Worm (Caenorhabditis elegans) whole organism, L3 larva: ENCODE data around the gene pstk-1.

Experiments used
- elt-1 ChIP-seq: fragments of 150-350 bp; optimal IDR thresholded peaks from 2 replicates; lab custom pipeline; 2014; ENCODE audit warnings: missing biosample characterization, missing genetic modification characterization
- eor-1 ChIP-seq, 2 experiments: fragments of 150-350 bp; optimal IDR thresholded peaks; 2 replicates each; lab custom pipeline; 2014 to 2018; ENCODE audit warnings: missing biosample characterization in 2 of 2, missing genetic modification characterization in 2 of 2
- fkh-10 ChIP-seq: sonication (generic microtip); optimal IDR thresholded peaks from 2 replicates; lab custom pipeline; 2017; ENCODE audit warnings: missing biosample characterization, missing genetic modification reagents, missing genetic modification characterization
- fos-1 ChIP-seq: fragments of 150-350 bp; optimal IDR thresholded peaks from 2 replicates; lab custom pipeline; 2014; ENCODE audit warnings: missing biosample characterization, missing genetic modification characterization
- hmg-11 ChIP-seq: sonication (generic microtip); optimal IDR thresholded peaks from 2 replicates; lab custom pipeline; 2016; ENCODE audit warnings: missing genetic modification characterization, missing compliant biosample characterization
- lin-15B ChIP-seq: fragments of 150-350 bp; optimal IDR thresholded peaks from 2 replicates; lab custom pipeline; 2014; ENCODE audit warnings: missing biosample characterization, missing genetic modification characterization
- mdl-1 ChIP-seq: fragments of 150-350 bp; optimal IDR thresholded peaks from 2 replicates; lab custom pipeline; 2014; ENCODE audit warnings: missing biosample characterization, missing genetic modification characterization
- nhr-12 ChIP-seq: fragments of 150-350 bp; optimal IDR thresholded peaks from 2 replicates; lab custom pipeline; 2014; ENCODE audit warnings: missing biosample characterization, missing genetic modification characterization
- nhr-28 ChIP-seq: fragments of 150-350 bp; optimal IDR thresholded peaks from 2 replicates; lab custom pipeline; 2014; ENCODE audit warnings: missing biosample characterization, missing genetic modification characterization
- nhr-77 ChIP-seq: fragments of 150-350 bp; optimal IDR thresholded peaks from 2 replicates; lab custom pipeline; 2014; ENCODE audit warnings: missing biosample characterization, missing genetic modification characterization
- skn-1 ChIP-seq: fragments of 150-350 bp; optimal IDR thresholded peaks from 2 replicates; lab custom pipeline; 2014; ENCODE audit warnings: missing biosample characterization, missing genetic modification characterization
- snpc-4 ChIP-seq: fragments of 150-350 bp; optimal IDR thresholded peaks from 2 replicates; lab custom pipeline; 2014; ENCODE audit warnings: missing biosample characterization, missing genetic modification characterization
- unc-39 ChIP-seq: sonication (generic microtip); optimal IDR thresholded peaks from 4 replicates; lab custom pipeline; 2017; ENCODE audit warnings: missing biosample characterization, missing genetic modification characterization
- ztf-4 ChIP-seq: fragments of 150-350 bp; optimal IDR thresholded peaks from 2 replicates; lab custom pipeline; 2014; ENCODE audit warnings: missing biosample characterization, missing genetic modification characterization

DNA sequence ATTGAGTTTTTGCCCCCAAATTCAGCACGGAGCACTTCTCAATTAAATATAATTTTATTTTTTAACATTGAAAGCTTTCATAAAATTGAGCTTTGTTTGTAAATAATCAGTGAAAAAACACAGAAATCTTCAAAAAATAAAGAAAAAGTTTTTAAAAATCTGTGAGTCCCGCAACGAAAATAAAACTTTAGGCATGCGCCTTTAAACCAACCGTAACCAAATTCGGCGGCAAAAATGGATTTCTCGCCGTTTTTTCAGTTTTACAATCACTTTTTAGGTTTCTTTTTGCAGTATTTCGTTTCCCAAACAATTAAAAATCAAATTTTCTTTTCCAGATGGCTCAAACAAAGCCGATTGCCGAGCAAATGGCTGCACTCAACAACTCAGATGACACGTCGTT lies 39.9 kb upstream of the pstk-1 start, which contains the start of gene pie-1:
- no peak for TF ChIP-seq snpc-4 (tag; lab: Kevin White, UChicago)
- no peak for TF ChIP-seq unc-39
- TF ChIP-seq lin-15B (tag; lab: Kevin White, UChicago), result no peak
- no peak for TF ChIP-seq nhr-12 (tag; lab: Kevin White, UChicago)
- no peak for TF ChIP-seq mdl-1 (tag; lab: Kevin White, UChicago)
- no peak for TF ChIP-seq fos-1 (tag; lab: Kevin White, UChicago)
- TF ChIP-seq elt-1 (tag; lab: Kevin White, UChicago), result no peak
- no peak for TF ChIP-seq skn-1 (tag; lab: Kevin White, UChicago)
- TF ChIP-seq hmg-11 (tag; lab: Kevin White, UChicago), result no peak
- TF ChIP-seq ztf-4 (tag; lab: Kevin White, UChicago), result no peak
- no peak for TF ChIP-seq nhr-77 (tag; lab: Kevin White, UChicago)
- TF ChIP-seq nhr-28 (tag; lab: Kevin White, UChicago), result no peak
- TF ChIP-seq fkh-10 (GFP tag; lab: Kevin White, UChicago), result no peak
- TF ChIP-seq eor-1 (tag; optimal IDR thresholded peaks at IDR 0.05; lab: Kevin White, UChicago), result no peak
